Worm (Caenorhabditis elegans): ENCODE data around the gene C44C10.12.

DNA sequence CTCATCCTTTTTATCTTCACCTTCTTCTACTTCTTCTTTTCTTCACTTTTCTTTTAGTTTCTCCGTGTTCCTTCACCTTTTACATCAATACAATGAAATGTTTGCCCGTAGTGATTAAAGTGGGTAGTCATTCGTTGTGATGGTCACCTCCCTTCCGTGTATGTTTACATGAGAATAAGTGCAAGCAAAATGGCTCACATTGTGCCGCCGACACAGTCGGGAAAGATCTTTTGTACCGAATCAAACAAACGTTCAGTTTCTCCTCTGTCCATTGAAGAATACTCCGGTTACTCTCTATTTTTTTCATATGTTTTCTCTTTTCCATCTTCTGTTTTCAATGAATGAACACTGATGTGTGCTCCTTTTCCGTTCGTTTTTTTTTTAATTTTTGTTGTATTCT lies 32.6 kb upstream of the C44C10.12 start:
- TF ChIP-seq fkh-10 (GFP tag; optimal IDR thresholded peaks at IDR 0.05) (no peak), lin-15B (tag; optimal IDR thresholded peaks at IDR 0.05) (no peak), lin-39 (tag; optimal IDR thresholded peaks at IDR 0.05) (no peak), nhr-12 (tag; optimal IDR thresholded peaks at IDR 0.05) (no peak), tbx-2 (tag; optimal IDR thresholded peaks at IDR 0.05) (no peak), nhr-11 (tag; optimal IDR thresholded peaks at IDR 0.05) (no peak), nfya-1 (tag; optimal IDR thresholded peaks at IDR 0.05; ENCODE audit: insufficient read depth) (no peak), skn-1 (tag; optimal IDR thresholded peaks at IDR 0.05) (no peak), daf-12 (tag; optimal IDR thresholded peaks at IDR 0.05) (no peak), ztf-4 (tag; optimal IDR thresholded peaks at IDR 0.05) (no peak), nhr-77 (tag; optimal IDR thresholded peaks at IDR 0.05) (no peak), zag-1 (tag; optimal IDR thresholded peaks at IDR 0.05) (no peak)

Measured in whole organism, L3 larva.